Worm (Caenorhabditis elegans) whole organism, young adult: ENCODE measurements around the gene bmk-1.

Experiments used
- B0035.1 ChIP-seq: sonication (generic microtip); optimal IDR thresholded peaks from 2 replicates; lab custom pipeline; 2016; ENCODE audit warnings: missing genetic modification characterization, mild to moderate bottlenecking, missing compliant biosample characterization, missing genotype, missing genetic modification reagents
- F23B12.7 ChIP-seq: sonication (generic microtip); optimal IDR thresholded peaks from 2 replicates; lab custom pipeline; 2017; ENCODE audit warnings: missing genetic modification characterization, mild to moderate bottlenecking, missing compliant biosample characterization, antibody characterized with exemption, moderate library complexity; ENCODE audit not compliant: insufficient read depth
- F33H1.4 ChIP-seq: fragments of 200-800 bp; sonication (Bioruptor generic); IDR thresholded peaks from 2 replicates; pipeline ENCODE4 v1.3.6; 2022; ENCODE audit warnings: missing genetic modification reagents, missing genetic modification characterization, missing compliant biosample characterization
- F39B2.1 ChIP-seq: fragments of 200-800 bp; sonication (Bioruptor generic); IDR thresholded peaks from 2 replicates; pipeline ENCODE4 v1.3.6; 2022; ENCODE audit warnings: missing genetic modification reagents, missing genetic modification characterization, missing compliant biosample characterization
- K11D2.4 ChIP-seq: fragments of 200-800 bp; sonication (Bioruptor generic); IDR thresholded peaks from 2 replicates; pipeline ENCODE4 v1.3.6; 2022; ENCODE audit warnings: missing genetic modification reagents, missing genetic modification characterization, missing compliant biosample characterization
- Y95B8A.8 ChIP-seq: fragments of 200-800 bp; sonication (Bioruptor generic); IDR thresholded peaks from 2 replicates; pipeline ENCODE4 v1.3.6; 2022; ENCODE audit warnings: missing genetic modification reagents, missing genetic modification characterization, missing compliant biosample characterization
- ZK185.1 ChIP-seq: sonication (generic microtip); optimal IDR thresholded peaks from 2 replicates; lab custom pipeline; 2016; ENCODE audit warnings: mild to moderate bottlenecking, missing genetic modification characterization, missing compliant biosample characterization; ENCODE audit not compliant: poor library complexity, severe bottlenecking
- ama-1 ChIP-seq, 3 experiments: fragments of 150-350 bp in 1 of 3; sonication (generic microtip) in 2 of 3; optimal IDR thresholded peaks; 2 replicates each; lab custom pipeline; 2014 to 2018; ENCODE audit warnings: missing biosample characterization in 2 of 3, missing genetic modification characterization in 2 of 3, missing genetic modification reagents in 2 of 3
- atf-7 ChIP-seq: sonication (generic microtip); optimal IDR thresholded peaks from 2 replicates; lab custom pipeline; 2017; ENCODE audit warnings: mild to moderate bottlenecking, missing genetic modification characterization, missing compliant biosample characterization
- ccch-3 ChIP-seq: fragments of 200-800 bp; sonication (Bioruptor generic); optimal IDR thresholded peaks from 2 replicates; lab custom pipeline; 2018; ENCODE audit warnings: mild to moderate bottlenecking, missing genetic modification characterization, missing compliant biosample characterization
- cebp-1 ChIP-seq, 2 experiments: fragments of 200-800 bp in 1 of 2; sonication (Bioruptor generic) in 1 of 2; sonication (generic microtip) in 1 of 2; IDR thresholded peaks in 1 of 2; optimal IDR thresholded peaks in 1 of 2; 2 replicates each; pipeline versions ENCODE4 v1.3.6 to Lab custom; 2017 to 2022; ENCODE audit warnings: missing compliant biosample characterization in 2 of 2, missing genetic modification characterization in 2 of 2, mild to moderate bottlenecking in 1 of 2, missing genetic modification reagents in 1 of 2, moderate library complexity in 1 of 2
- ceh-100 ChIP-seq: fragments of 200-800 bp; sonication (Bioruptor generic); IDR thresholded peaks from 2 replicates; pipeline ENCODE4 v1.3.6; 2022; ENCODE audit warnings: missing genetic modification reagents, missing genetic modification characterization, missing compliant biosample characterization
- egl-18 ChIP-seq: fragments of 200-800 bp; sonication (Bioruptor generic); IDR thresholded peaks from 2 replicates; pipeline ENCODE4 v1.3.6; 2022; ENCODE audit warnings: missing genetic modification reagents, missing genetic modification characterization, missing compliant biosample characterization
- fkh-3 ChIP-seq: sonication (generic microtip); optimal IDR thresholded peaks from 2 replicates; lab custom pipeline; 2016; ENCODE audit warnings: mild to moderate bottlenecking, missing genetic modification characterization, missing compliant biosample characterization
- hmg-1.2 ChIP-seq: fragments of 200-800 bp; sonication (Bioruptor generic); IDR thresholded peaks from 2 replicates; pipeline ENCODE4 v1.3.6; 2022; ENCODE audit warnings: missing genetic modification reagents, missing genetic modification characterization, missing compliant biosample characterization
- hrde-1 ChIP-seq: sonication (generic microtip); optimal IDR thresholded peaks from 2 replicates; lab custom pipeline; 2016; ENCODE audit warnings: missing genetic modification characterization, mild to moderate bottlenecking, missing compliant biosample characterization, moderate library complexity, missing genotype, missing genetic modification reagents, borderline replicate concordance
- hsf-1 ChIP-seq: fragments of 200-800 bp; sonication (Bioruptor generic); IDR thresholded peaks from 2 replicates; pipeline ENCODE4 v1.3.6; 2022; ENCODE audit warnings: missing genetic modification reagents, missing genetic modification characterization, missing compliant biosample characterization
- lag-1 ChIP-seq: fragments of 200-800 bp; sonication (Bioruptor generic); IDR thresholded peaks from 2 replicates; pipeline ENCODE4 v1.3.6; 2022; ENCODE audit warnings: missing genetic modification reagents, missing genetic modification characterization, missing compliant biosample characterization
- let-526 ChIP-seq: fragments of 200-800 bp; sonication (Bioruptor generic); IDR thresholded peaks from 2 replicates; pipeline ENCODE4 v1.3.6; 2022; ENCODE audit warnings: missing genetic modification reagents, missing genetic modification characterization, missing compliant biosample characterization
- lin-26 ChIP-seq: fragments of 200-800 bp; sonication (Bioruptor generic); IDR thresholded peaks from 2 replicates; pipeline ENCODE4 v1.3.6; 2022; ENCODE audit warnings: missing genetic modification reagents, missing genetic modification characterization, missing compliant biosample characterization
- lin-40 ChIP-seq: sonication (generic microtip); optimal IDR thresholded peaks from 2 replicates; lab custom pipeline; 2016; ENCODE audit warnings: missing genetic modification characterization, mild to moderate bottlenecking, missing compliant biosample characterization, missing genotype, missing genetic modification reagents
- lin-54 ChIP-seq: fragments of 200-800 bp; sonication (Bioruptor generic); optimal IDR thresholded peaks from 2 replicates; lab custom pipeline; 2018; ENCODE audit warnings: mild to moderate bottlenecking, missing genetic modification characterization, missing compliant biosample characterization
- lsl-1 ChIP-seq: fragments of 200-800 bp; sonication (Bioruptor generic); optimal IDR thresholded peaks from 2 replicates; lab custom pipeline; 2018; ENCODE audit warnings: mild to moderate bottlenecking, missing genetic modification characterization, moderate library complexity, missing compliant biosample characterization
- madf-6 ChIP-seq: fragments of 200-800 bp; sonication (Bioruptor generic); IDR thresholded peaks from 2 replicates; pipeline ENCODE4 v1.3.6; 2022; ENCODE audit warnings: missing genetic modification reagents, missing genetic modification characterization, missing compliant biosample characterization
- mcd-1 ChIP-seq: fragments of 200-800 bp; sonication (Bioruptor generic); IDR thresholded peaks from 2 replicates; pipeline ENCODE4 v1.3.6; 2022; ENCODE audit warnings: missing genetic modification reagents, missing genetic modification characterization, missing compliant biosample characterization
- mes-4 ChIP-seq: sonication (generic microtip); optimal IDR thresholded peaks from 2 replicates; lab custom pipeline; 2016; ENCODE audit warnings: missing genotype, missing genetic modification characterization, missing compliant biosample characterization
- nfya-2 ChIP-seq: fragments of 200-800 bp; sonication (Bioruptor generic); IDR thresholded peaks from 2 replicates; pipeline ENCODE4 v1.3.6; 2022; ENCODE audit warnings: missing genetic modification reagents, missing genetic modification characterization, missing compliant biosample characterization
- nhr-80 ChIP-seq: sonication (generic microtip); optimal IDR thresholded peaks from 2 replicates; lab custom pipeline; 2016; ENCODE audit warnings: missing genetic modification characterization, missing compliant biosample characterization
- pbrm-1 ChIP-seq: fragments of 200-800 bp; sonication (Bioruptor generic); IDR thresholded peaks from 2 replicates; pipeline ENCODE4 v1.3.6; 2022; ENCODE audit warnings: missing genetic modification reagents, missing genetic modification characterization, missing compliant biosample characterization
- rcor-1 ChIP-seq: fragments of 200-800 bp; sonication (Bioruptor generic); IDR thresholded peaks from 2 replicates; pipeline ENCODE4 v1.3.6; 2022; ENCODE audit warnings: missing genetic modification reagents, missing genetic modification characterization, missing compliant biosample characterization
- rec-8 ChIP-seq, 2 experiments: sonication (generic microtip); optimal IDR thresholded peaks; 2 replicates each; lab custom pipeline; 2016; ENCODE audit warnings: mild to moderate bottlenecking in 2 of 2, missing genetic modification characterization in 2 of 2, missing genetic modification reagents in 2 of 2, missing genotype in 2 of 2, missing biosample characterization in 1 of 2, missing compliant biosample characterization in 1 of 2, moderate library complexity in 1 of 2
- repo-1 ChIP-seq: sonication (generic microtip); optimal IDR thresholded peaks from 2 replicates; lab custom pipeline; 2017; ENCODE audit warnings: mild to moderate bottlenecking, missing genetic modification characterization, missing compliant biosample characterization
- sea-2 ChIP-seq: fragments of 200-800 bp; sonication (Bioruptor generic); IDR thresholded peaks from 2 replicates; pipeline ENCODE4 v1.3.6; 2022; ENCODE audit warnings: missing genetic modification characterization, missing compliant biosample characterization
- snpc-3.4 ChIP-seq: sonication (generic microtip); optimal IDR thresholded peaks from 2 replicates; lab custom pipeline; 2017; ENCODE audit warnings: missing genetic modification characterization, mild to moderate bottlenecking, missing compliant biosample characterization, antibody characterized with exemption, moderate library complexity, missing genotype, missing genetic modification reagents
- snpc-4 ChIP-seq, 5 experiments: fragments of 150-350 bp in 1 of 5; sonication (generic microtip) in 4 of 5; optimal IDR thresholded peaks; 2 replicates each; lab custom pipeline; 2014 to 2018; ENCODE audit warnings: missing genetic modification characterization in 5 of 5, missing biosample characterization in 3 of 5, antibody characterized with exemption in 2 of 5, mild to moderate bottlenecking in 2 of 5, missing compliant biosample characterization in 2 of 5, missing genotype in 2 of 5, moderate library complexity in 2 of 5, missing genetic modification reagents in 1 of 5
- somi-1 ChIP-seq: fragments of 200-800 bp; sonication (Bioruptor generic); optimal IDR thresholded peaks from 2 replicates; lab custom pipeline; 2018; ENCODE audit warnings: mild to moderate bottlenecking, missing genetic modification characterization, missing compliant biosample characterization
- sptf-2 ChIP-seq: fragments of 200-800 bp; sonication (Bioruptor generic); optimal IDR thresholded peaks from 2 replicates; lab custom pipeline; 2018; ENCODE audit warnings: mild to moderate bottlenecking, missing genetic modification characterization, missing compliant biosample characterization
- tbp1 ChIP-seq: fragments of 200-800 bp; sonication (Bioruptor generic); optimal IDR thresholded peaks from 2 replicates; lab custom pipeline; 2018; ENCODE audit warnings: mild to moderate bottlenecking, missing genetic modification characterization, missing compliant biosample characterization
- tlf-1 ChIP-seq: fragments of 200-800 bp; sonication (Bioruptor generic); optimal IDR thresholded peaks from 2 replicates; lab custom pipeline; 2018; ENCODE audit warnings: mild to moderate bottlenecking, missing genetic modification characterization, missing compliant biosample characterization

Gene bmk-1

ce11 chrV:14419855-14420254 lies 36.9 kb downstream of the bmk-1 start:
- TF ChIP-seq tlf-1 (GFP tag; lab: Kevin White, UChicago) (no peak), ama-1 (optimal IDR thresholded peaks at IDR 0.05; lab: Kevin White, UChicago) (no peak), ama-1 (GFP tag; optimal IDR thresholded peaks at IDR 0.05; lab: Kevin White, UChicago) (peak in 1 of 2 experiments; percentile 58), rec-8 (tag; optimal IDR thresholded peaks at IDR 0.05; lab: Kevin White, UChicago) (peak in 1 of 2 experiments; percentile 32), pbrm-1 (GFP tag; lab: Robert Waterston, UW) (peak; percentile 51; the same call in 1 of the 2 replicates), cebp-1 (GFP tag; IDR thresholded peaks at IDR 0.05; lab: Robert Waterston, UW) (no peak), cebp-1 (tag; optimal IDR thresholded peaks at IDR 0.05; lab: Kevin White, UChicago) (peak; percentile 8), repo-1 (tag; lab: Kevin White, UChicago) (peak; percentile 21), hmg-1.2 (GFP tag; lab: Robert Waterston, UW) (no peak), nfya-2 (GFP tag; lab: Robert Waterston, UW) (no peak), lin-54 (GFP tag; lab: Kevin White, UChicago) (peak; percentile 4), B0035.1 (tag; lab: Kevin White, UChicago) (no peak), Y95B8A.8 (GFP tag; lab: Robert Waterston, UW) (peak; percentile 83; the same call in 1 of the 2 replicates), hrde-1 (tag; lab: Kevin White, UChicago) (peak; percentile 77), snpc-3.4 (tag; lab: Kevin White, UChicago) (peak; percentile 8)

ce11 chrV:14417735-14418134 lies 39.0 kb downstream of the bmk-1 start, which contains the start of the genes nxf-2 and set-31:
Gene nxf-2, minus strand, starts transcription at chrV:14417835.
Gene set-31, plus strand, starts transcription at chrV:14417903.
- TF ChIP-seq F39B2.1 (GFP tag; lab: Robert Waterston, UW) (no peak), F33H1.4 (GFP tag; lab: Robert Waterston, UW) (peak; percentile 46; the same call in 1 of the 2 replicates), fkh-3 (tag; lab: Kevin White, UChicago) (no peak), somi-1 (GFP tag; lab: Kevin White, UChicago) (no peak), lsl-1 (GFP tag; lab: Kevin White, UChicago) (peak; percentile 58), mes-4 (tag; lab: Kevin White, UChicago) (no peak)

ce11 chrV:14414964-14415564 lies 41.7 kb downstream of the bmk-1 start, which contains the start of the genes nxf-1 and C15H11.11:
Gene nxf-1, minus strand, starts transcription at chrV:14415014.
Gene C15H11.11, plus strand, starts transcription at chrV:14415499.
- TF ChIP-seq K11D2.4 (no peak), tbp1 (GFP tag; lab: Kevin White, UChicago) (peak; percentile 19), mcd-1 (GFP tag; lab: Robert Waterston, UW) (peak; percentile 66), ccch-3 (GFP tag; lab: Kevin White, UChicago) (no peak), atf-7 (tag; lab: Kevin White, UChicago) (peak; percentile 73), ceh-100 (GFP tag; lab: Robert Waterston, UW) (peak; percentile 44; the same call in 1 of the 2 replicates), ZK185.1 (tag; lab: Kevin White, UChicago) (peak; percentile 74), snpc-4 (GFP tag; optimal IDR thresholded peaks at IDR 0.05; lab: Kevin White, UChicago) (no peak), snpc-4 (tag; optimal IDR thresholded peaks at IDR 0.05; lab: Kevin White, UChicago) (peak in 3 of 4 experiments; percentile 50 to 72 (median 61)), hsf-1 (GFP tag; lab: Robert Waterston, UW) (0 out of 2 replicates have a peak, but pooled peaks have one; percentile 35), madf-6 (0 out of 2 replicates have a peak, but pooled peaks have one; percentile 22), nhr-80 (peak; percentile 83), sea-2 (GFP tag; lab: Robert Waterston, UW) (no peak), rcor-1 (0 out of 2 replicates have a peak, but pooled peaks have one; percentile 36), cebp-1 (GFP tag; IDR thresholded peaks at IDR 0.05; lab: Robert Waterston, UW) (peak; percentile 54; the same call in 1 of the 2 replicates), cebp-1 (tag; optimal IDR thresholded peaks at IDR 0.05; lab: Kevin White, UChicago) (peak; percentile 90), lin-40 (tag; lab: Kevin White, UChicago) (peak; percentile 68), lin-54 (GFP tag; lab: Kevin White, UChicago) (peak; percentile 39), let-526 (GFP tag; lab: Robert Waterston, UW) (no peak), lin-26 (0 out of 2 replicates have a peak, but pooled peaks have one; percentile 5), pbrm-1 (GFP tag; lab: Robert Waterston, UW) (0 out of 2 replicates have a peak, but pooled peaks have one; percentile 13), lag-1 (no peak), rec-8 (tag; optimal IDR thresholded peaks at IDR 0.05; lab: Kevin White, UChicago) (no peak), egl-18 (GFP tag; lab: Robert Waterston, UW) (no peak), sptf-2 (GFP tag; lab: Kevin White, UChicago) (no peak), F23B12.7 (peak; percentile 51)
